Fruit fly (Drosophila melanogaster) whole organism, embryonic: ENCODE data around the gene Rtnl1.

Experiments
- Abd-B ChIP-seq: fragments of 200-800 bp; sonication (Bioruptor generic); optimal IDR thresholded peaks from 2 replicates; lab custom pipeline; 2018; ENCODE audit warnings: missing biosample characterization, mild to moderate bottlenecking, missing genetic modification characterization, moderate library complexity
- Aef1 ChIP-seq: fragments of 200-800 bp; sonication (Bioruptor generic); IDR thresholded peaks from 3 replicates; pipeline ENCODE4 v1.3.6; 2022; ENCODE audit warnings: missing biosample characterization, missing genetic modification characterization
- BtbVII ChIP-seq: fragments of 200-800 bp; sonication (Bioruptor generic); optimal IDR thresholded peaks from 3 replicates; lab custom pipeline; 2017; ENCODE audit warnings: missing biosample characterization, mild to moderate bottlenecking, missing genetic modification characterization
- C15 ChIP-seq: fragments of 200-800 bp; sonication (Bioruptor generic); IDR thresholded peaks from 3 replicates; pipeline ENCODE4 v1.3.6; 2022; ENCODE audit warnings: missing biosample characterization, missing genetic modification characterization
- CG1024 ChIP-seq: fragments of 200-800 bp; sonication (Bioruptor generic); IDR thresholded peaks from 2 replicates; pipeline ENCODE4 v1.3.6; 2022; ENCODE audit warnings: missing biosample characterization, missing genetic modification characterization
- CG10543 ChIP-seq: fragments of 200-800 bp; sonication (Bioruptor generic); optimal IDR thresholded peaks from 3 replicates; lab custom pipeline; 2017; ENCODE audit warnings: missing biosample characterization, mild to moderate bottlenecking, missing genetic modification characterization, moderate library complexity
- CG12104 ChIP-seq: fragments of 200-800 bp; sonication (Bioruptor generic); optimal IDR thresholded peaks from 3 replicates; lab custom pipeline; 2016; ENCODE audit warnings: missing biosample characterization, missing genetic modification characterization
- CG12155 ChIP-seq: fragments of 200-800 bp; sonication (Bioruptor generic); optimal IDR thresholded peaks from 3 replicates; lab custom pipeline; 2016; ENCODE audit warnings: missing biosample characterization, missing genetic modification characterization
- CG14965 ChIP-seq: fragments of 200-800 bp; sonication (Bioruptor generic); optimal IDR thresholded peaks from 2 replicates; lab custom pipeline; 2016; ENCODE audit warnings: missing biosample characterization, missing genetic modification characterization, borderline replicate concordance
- CG15601 ChIP-seq: fragments of 200-800 bp; sonication (Bioruptor generic); optimal IDR thresholded peaks from 3 replicates; lab custom pipeline; 2019; ENCODE audit warnings: missing biosample characterization, mild to moderate bottlenecking, missing genetic modification characterization, moderate library complexity
- CG16779 ChIP-seq: fragments of 200-800 bp; sonication (Bioruptor generic); IDR thresholded peaks from 2 replicates; pipeline ENCODE4 v1.3.6; 2022; ENCODE audit warnings: missing biosample characterization, missing genetic modification characterization
- CG3065 ChIP-seq: fragments of 200-800 bp; sonication (Bioruptor generic); optimal IDR thresholded peaks from 2 replicates; lab custom pipeline; 2016; ENCODE audit warnings: missing biosample characterization, missing genetic modification characterization
- CG32767 ChIP-seq: fragments of 200-800 bp; sonication (Bioruptor generic); IDR thresholded peaks from 2 replicates; pipeline ENCODE4 v1.3.6; 2022; ENCODE audit warnings: missing biosample characterization, missing genetic modification characterization
- CG3847 ChIP-seq: fragments of 200-800 bp; sonication (Bioruptor generic); IDR thresholded peaks from 2 replicates; pipeline ENCODE4 v1.3.6; 2022; ENCODE audit warnings: missing biosample characterization, missing genetic modification characterization
- CG6689 ChIP-seq: fragments of 200-800 bp; sonication (Bioruptor generic); IDR thresholded peaks from 2 replicates; pipeline ENCODE4 v1.3.6; 2022; ENCODE audit warnings: missing biosample characterization, missing genetic modification characterization
- CG7271 ChIP-seq: fragments of 200-800 bp; sonication (Bioruptor generic); optimal IDR thresholded peaks from 2 replicates; lab custom pipeline; 2018; ENCODE audit warnings: missing biosample characterization, mild to moderate bottlenecking, missing genetic modification characterization, moderate library complexity
- CG8388 ChIP-seq: fragments of 200-800 bp; sonication (Bioruptor generic); optimal IDR thresholded peaks from 2 replicates; lab custom pipeline; 2019; ENCODE audit warnings: missing biosample characterization, mild to moderate bottlenecking, missing genetic modification characterization, moderate library complexity
- CG9932 ChIP-seq: fragments of 200-800 bp; sonication (Bioruptor generic); IDR thresholded peaks from 2 replicates; pipeline ENCODE4 v1.3.6; 2022; ENCODE audit warnings: missing biosample characterization, missing genetic modification characterization
- Camta ChIP-seq: fragments of 200-800 bp; sonication (Bioruptor generic); optimal IDR thresholded peaks from 2 replicates; lab custom pipeline; 2016; ENCODE audit warnings: missing biosample characterization, missing genetic modification characterization
- Dp ChIP-seq: fragments of 200-800 bp; sonication (Bioruptor generic); optimal IDR thresholded peaks from 2 replicates; lab custom pipeline; 2018; ENCODE audit warnings: missing biosample characterization, mild to moderate bottlenecking, missing genetic modification characterization, moderate library complexity
- ERR ChIP-seq: fragments of 200-800 bp; sonication (Bioruptor generic); optimal IDR thresholded peaks from 2 replicates; lab custom pipeline; 2016; ENCODE audit warnings: missing biosample characterization, missing genetic modification characterization
- HLH54F ChIP-seq: fragments of 200-800 bp; sonication (Bioruptor generic); optimal IDR thresholded peaks from 3 replicates; lab custom pipeline; 2016; ENCODE audit warnings: missing biosample characterization, missing genetic modification characterization
- HLHmδ ChIP-seq: fragments of 200-800 bp; sonication (Bioruptor generic); optimal IDR thresholded peaks from 2 replicates; lab custom pipeline; 2018; ENCODE audit warnings: missing biosample characterization, mild to moderate bottlenecking, missing genetic modification characterization, moderate library complexity
- HmgD ChIP-seq: fragments of 200-800 bp; sonication (Bioruptor generic); optimal IDR thresholded peaks from 3 replicates; lab custom pipeline; 2016; ENCODE audit warnings: missing biosample characterization, missing genetic modification characterization
- Hr39 ChIP-seq: fragments of >200 bp; optimal IDR thresholded peaks from 2 replicates; lab custom pipeline; 2017
- Lpt ChIP-seq: fragments of >200 bp; optimal IDR thresholded peaks from 2 replicates; lab custom pipeline; 2018; ENCODE audit warnings: missing biosample characterization, missing genetic modification characterization
- MBD-R2 ChIP-seq: fragments of 200-800 bp; sonication (Bioruptor generic); IDR thresholded peaks from 2 replicates; pipeline ENCODE4 v1.3.6; 2022; ENCODE audit warnings: missing biosample characterization, missing genetic modification characterization
- Mad ChIP-seq: fragments of 200-800 bp; sonication (Bioruptor generic); optimal IDR thresholded peaks from 2 replicates; lab custom pipeline; 2016; ENCODE audit warnings: missing biosample characterization, missing genetic modification characterization
- NK7.1 ChIP-seq: fragments of 200-800 bp; sonication (Bioruptor generic); optimal IDR thresholded peaks from 3 replicates; lab custom pipeline; 2016; ENCODE audit warnings: missing biosample characterization, missing genetic modification characterization
- Nf-YC ChIP-seq: fragments of 200-800 bp; optimal IDR thresholded peaks from 3 replicates; lab custom pipeline; 2019; ENCODE audit warnings: missing biosample characterization, mild to moderate bottlenecking, missing genetic modification characterization, moderate library complexity
- Oaz ChIP-seq: fragments of 200-800 bp; sonication (Bioruptor generic); IDR thresholded peaks from 2 replicates; pipeline ENCODE4 v1.3.6; 2022; ENCODE audit warnings: missing biosample characterization, missing genetic modification characterization
- Trl ChIP-seq, 3 experiments: fragments of >200 bp in 2 of 3; fragments of 200-800 bp in 1 of 3; sonication (Bioruptor generic) in 1 of 3; optimal IDR thresholded peaks; 2 replicates in 1 of 3; 3 replicates in 2 of 3; lab custom pipeline; 2016 to 2017; ENCODE audit warnings: missing biosample characterization in 1 of 3, missing genetic modification characterization in 1 of 3
- Xbp1 ChIP-seq: fragments of 200-800 bp; sonication (Bioruptor generic); optimal IDR thresholded peaks from 3 replicates; lab custom pipeline; 2016; ENCODE audit warnings: missing biosample characterization, mild to moderate bottlenecking, missing genetic modification characterization
- YL-1 ChIP-seq: fragments of 200-800 bp; sonication (Bioruptor generic); optimal IDR thresholded peaks from 3 replicates; lab custom pipeline; 2017; ENCODE audit warnings: missing biosample characterization, mild to moderate bottlenecking, missing genetic modification characterization
- amos ChIP-seq: fragments of 200-800 bp; sonication (Bioruptor generic); IDR thresholded peaks from 2 replicates; pipeline ENCODE4 v1.3.6; 2022; ENCODE audit warnings: missing biosample characterization, missing genetic modification characterization; ENCODE audit not compliant: partially characterized antibody
- bowl ChIP-seq: fragments of 200-800 bp; sonication (Bioruptor generic); IDR thresholded peaks from 2 replicates; pipeline ENCODE4 v1.3.6; 2022; ENCODE audit warnings: missing biosample characterization, missing genetic modification characterization
- cato ChIP-seq: fragments of 200-800 bp; sonication (Bioruptor generic); optimal IDR thresholded peaks from 2 replicates; lab custom pipeline; 2016; ENCODE audit warnings: missing biosample characterization, missing genetic modification characterization, borderline replicate concordance
- crc ChIP-seq: fragments of 200-800 bp; sonication (Bioruptor generic); optimal IDR thresholded peaks from 2 replicates; lab custom pipeline; 2016; ENCODE audit warnings: missing biosample characterization, missing genetic modification characterization
- crp ChIP-seq, 2 experiments: fragments of 200-800 bp; sonication (Bioruptor generic); optimal IDR thresholded peaks; 2 replicates in 1 of 2; 3 replicates in 1 of 2; lab custom pipeline; 2017; ENCODE audit warnings: missing biosample characterization in 2 of 2, missing genetic modification characterization in 2 of 2, mild to moderate bottlenecking in 1 of 2, moderate library complexity in 1 of 2
- danr ChIP-seq: fragments of 200-800 bp; sonication (Bioruptor generic); IDR thresholded peaks from 2 replicates; pipeline ENCODE4 v1.3.6; 2022; ENCODE audit warnings: missing biosample characterization, missing genetic modification characterization
- dmrt99B ChIP-seq: fragments of 200-800 bp; sonication (Bioruptor generic); optimal IDR thresholded peaks from 2 replicates; lab custom pipeline; 2018; ENCODE audit warnings: missing biosample characterization, mild to moderate bottlenecking, missing genetic modification characterization, moderate library complexity
- dysf ChIP-seq: fragments of 200-800 bp; sonication (Bioruptor generic); IDR thresholded peaks from 3 replicates; pipeline ENCODE4 v1.3.6; 2022; ENCODE audit warnings: missing biosample characterization, missing genetic modification characterization
- gfzf ChIP-seq: fragments of 200-800 bp; sonication (Bioruptor generic); optimal IDR thresholded peaks from 2 replicates; lab custom pipeline; 2016; ENCODE audit warnings: missing biosample characterization, mild to moderate bottlenecking, missing genetic modification characterization, moderate library complexity
- kah ChIP-seq: fragments of 200-800 bp; sonication (Bioruptor generic); optimal IDR thresholded peaks from 2 replicates; lab custom pipeline; 2018; ENCODE audit warnings: missing biosample characterization, mild to moderate bottlenecking, missing genetic modification characterization
- lola ChIP-seq, 3 experiments: fragments of >200 bp in 2 of 3; fragments of 200-800 bp in 1 of 3; sonication (Bioruptor generic) in 1 of 3; optimal IDR thresholded peaks; 2 replicates each; lab custom pipeline; 2017 to 2019; ENCODE audit warnings: missing biosample characterization in 3 of 3, missing genetic modification characterization in 3 of 3, mild to moderate bottlenecking in 1 of 3, moderate library complexity in 1 of 3
- otp ChIP-seq: fragments of 200-800 bp; sonication (Bioruptor generic); IDR thresholded peaks from 3 replicates; pipeline ENCODE4, ENCODE4 v1.3.6; 2022; ENCODE audit warnings: missing biosample characterization, missing genetic modification characterization
- peb ChIP-seq: fragments of 200-800 bp; sonication (Bioruptor generic); IDR thresholded peaks from 2 replicates; pipeline ENCODE4 v1.3.6; 2022; ENCODE audit warnings: missing biosample characterization, missing genetic modification characterization
- rib ChIP-seq: fragments of 200-800 bp; sonication (Bioruptor generic); IDR thresholded peaks from 2 replicates; pipeline ENCODE4 v1.3.6; 2022; ENCODE audit warnings: missing biosample characterization, missing genetic modification characterization
- scrt ChIP-seq: fragments of 200-800 bp; sonication (Bioruptor generic); optimal IDR thresholded peaks from 2 replicates; lab custom pipeline; 2018; ENCODE audit warnings: missing biosample characterization, mild to moderate bottlenecking, missing genetic modification characterization, moderate library complexity
- sisA ChIP-seq: fragments of 200-800 bp; sonication (Bioruptor generic); IDR thresholded peaks from 2 replicates; pipeline ENCODE4 v1.3.6; 2022; ENCODE audit warnings: missing biosample characterization, missing genetic modification characterization
- stc ChIP-seq: fragments of 200-800 bp; sonication (Bioruptor generic); IDR thresholded peaks from 2 replicates; pipeline ENCODE4 v1.3.6; 2022; ENCODE audit warnings: missing biosample characterization, missing genetic modification characterization

The Rtnl1 gene

dm6 chr2L:4955094-4955823 lies 54.3 kb downstream of the Rtnl1 start, which contains the start of the genes Jon25Bi and Marcal1 (continued):
- TF ChIP-seq CG12155 (GFP tag; lab: Kevin White, UChicago) (no peak), CG9932 (GFP tag; lab: Robert Waterston, UW) (no peak), HLHmδ (no peak), dysf (GFP tag; lab: Robert Waterston, UW) (no peak), scrt (GFP tag; lab: Kevin White, UChicago) (peak; percentile 75), CG8388 (no peak), BtbVII (GFP tag; lab: Kevin White, UChicago) (no peak), CG16779 (GFP tag; lab: Robert Waterston, UW) (no peak), gfzf (peak; percentile 36), Abd-B (GFP tag; lab: Kevin White, UChicago) (no peak), danr (no peak), Dp (GFP tag; lab: Kevin White, UChicago) (peak; percentile 61), bowl (GFP tag; lab: Robert Waterston, UW) (no peak), dmrt99B (no peak), MBD-R2 (GFP tag; lab: Robert Waterston, UW) (peak; percentile 80), lola (GFP tag; optimal IDR thresholded peaks at IDR 0.05; lab: Kevin White, UChicago) (no peak), stc (no peak), amos (GFP tag; lab: Robert Waterston, UW) (peak; percentile 50; the same call in 1 of the 2 replicates), rib (GFP tag; lab: Robert Waterston, UW) (no peak), YL-1 (GFP tag; lab: Kevin White, UChicago) (peak; percentile 4), kah (peak; percentile 50), CG14965 (GFP tag; lab: Kevin White, UChicago) (no peak), CG12104 (GFP tag; lab: Kevin White, UChicago) (no peak), C15 (GFP tag; lab: Robert Waterston, UW) (no peak), cato (GFP tag; lab: Kevin White, UChicago) (no peak), Camta (no peak), CG3847 (GFP tag; lab: Robert Waterston, UW) (no peak), Mad (GFP tag; lab: Kevin White, UChicago) (no peak), crc (no peak), peb (GFP tag; lab: Robert Waterston, UW) (no peak), CG10543 (GFP tag; lab: Kevin White, UChicago) (no peak), Aef1 (GFP tag; lab: Robert Waterston, UW) (no peak), sisA (GFP tag; lab: Robert Waterston, UW) (no peak), CG3065 (GFP tag; lab: Kevin White, UChicago) (no peak), NK7.1 (GFP tag; lab: Kevin White, UChicago) (no peak), HLH54F (GFP tag; lab: Kevin White, UChicago) (no peak), Nf-YC (tag; lab: Kevin White, UChicago) (no peak), CG32767 (GFP tag; lab: Robert Waterston, UW) (no peak), CG6689 (GFP tag; lab: Robert Waterston, UW) (no peak), Oaz (no peak), otp (no peak), Lpt (no peak), Xbp1 (GFP tag; lab: Kevin White, UChicago) (no peak), HmgD (GFP tag; lab: Kevin White, UChicago) (no peak), CG7271 (no peak), ERR (GFP tag; lab: Kevin White, UChicago) (no peak), Trl (optimal IDR thresholded peaks at IDR 0.05; lab: Kevin White, UChicago) (no peak), Trl (GFP tag; optimal IDR thresholded peaks at IDR 0.05; lab: Kevin White, UChicago) (no peak), CG1024 (GFP tag; lab: Robert Waterston, UW) (no peak), CG15601 (tag; lab: Kevin White, UChicago) (no peak), crp (GFP tag; optimal IDR thresholded peaks at IDR 0.05; lab: Kevin White, UChicago) (peak in 1 of 2 experiments; percentile 65), Hr39 (lab: Kevin White, UChicago) (no peak)
